Fruit fly (Drosophila melanogaster) whole organism: Measurements from ENCODE around the gene PKD.

Source experiments
- CG8478 ChIP-seq: fragments of >200 bp; optimal IDR thresholded peaks from 2 replicates; lab custom pipeline; 2018; ENCODE audit warnings: inconsistent platforms
- Dll ChIP-seq: fragments of >200 bp; optimal IDR thresholded peaks from 2 replicates; lab custom pipeline; 2017
- EcR ChIP-seq, 2 experiments: fragments of >200 bp; optimal IDR thresholded peaks; 2 replicates each; lab custom pipeline; 2017; ENCODE audit warnings: missing biosample characterization in 2 of 2, missing genetic modification characterization in 2 of 2, missing genetic modification reagents in 2 of 2
- pan ChIP-seq: fragments of >200 bp; optimal IDR thresholded peaks from 2 replicates; lab custom pipeline; 2017
- psq ChIP-seq: fragments of >200 bp; optimal IDR thresholded peaks from 2 replicates; lab custom pipeline; 2017
- usp ChIP-seq: fragments of >200 bp; optimal IDR thresholded peaks from 2 replicates; lab custom pipeline; 2017; ENCODE audit warnings: missing biosample characterization, missing genetic modification characterization, mixed read lengths

The PKD gene

dm6 chr3R:18288677-18289076 lies 25.5 kb downstream of the PKD start, which contains the start of gene CG7131:
TSS of gene CG7131 (minus strand) at chr3R:18288777.
- TF ChIP-seq psq (lab: Kevin White, UChicago) (no peak), Dll (no peak), CG8478 (lab: Kevin White, UChicago) (no peak), EcR (GFP tag; optimal IDR thresholded peaks at IDR 0.05; lab: Kevin White, UChicago) (no peak), pan (lab: Kevin White, UChicago) (no peak), usp (GFP tag; lab: Kevin White, UChicago) (no peak)

DNA sequence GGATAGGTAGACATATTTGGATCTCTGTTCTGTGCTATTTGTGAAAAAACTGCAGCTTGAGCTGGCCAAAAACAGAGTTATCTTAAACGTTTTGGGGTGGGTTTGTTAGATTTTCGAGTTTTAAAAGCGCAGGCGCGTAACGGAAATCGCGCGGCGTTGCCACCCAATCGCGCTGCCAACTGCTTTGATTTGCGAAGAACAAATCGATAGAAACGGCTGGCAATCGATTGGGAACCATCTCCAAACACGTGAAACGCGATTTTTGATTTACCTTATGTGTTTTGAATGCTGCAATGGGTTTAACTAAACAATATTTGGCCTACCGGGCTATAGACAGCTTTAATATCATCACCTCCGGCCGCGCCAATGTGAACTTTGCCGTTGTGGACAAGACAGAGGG lies 30.8 kb downstream of the PKD start, which contains the start of the genes CG14312 and CG8064:
Gene CG14312 (minus strand): TSS at position 88 of the 400 bp plus-strand sequence.
Gene CG8064 (plus strand): TSS at position 220 of the 400 bp plus-strand sequence.
- no peak for TF ChIP-seq CG8478 (lab: Kevin White, UChicago)
- TF ChIP-seq EcR (GFP tag; optimal IDR thresholded peaks at IDR 0.05; lab: Kevin White, UChicago), result no peak
- no peak for TF ChIP-seq psq (lab: Kevin White, UChicago)
- TF ChIP-seq pan (lab: Kevin White, UChicago), result no peak
- TF ChIP-seq Dll, result no peak
- TF ChIP-seq usp (GFP tag; lab: Kevin White, UChicago), result no peak

DNA sequence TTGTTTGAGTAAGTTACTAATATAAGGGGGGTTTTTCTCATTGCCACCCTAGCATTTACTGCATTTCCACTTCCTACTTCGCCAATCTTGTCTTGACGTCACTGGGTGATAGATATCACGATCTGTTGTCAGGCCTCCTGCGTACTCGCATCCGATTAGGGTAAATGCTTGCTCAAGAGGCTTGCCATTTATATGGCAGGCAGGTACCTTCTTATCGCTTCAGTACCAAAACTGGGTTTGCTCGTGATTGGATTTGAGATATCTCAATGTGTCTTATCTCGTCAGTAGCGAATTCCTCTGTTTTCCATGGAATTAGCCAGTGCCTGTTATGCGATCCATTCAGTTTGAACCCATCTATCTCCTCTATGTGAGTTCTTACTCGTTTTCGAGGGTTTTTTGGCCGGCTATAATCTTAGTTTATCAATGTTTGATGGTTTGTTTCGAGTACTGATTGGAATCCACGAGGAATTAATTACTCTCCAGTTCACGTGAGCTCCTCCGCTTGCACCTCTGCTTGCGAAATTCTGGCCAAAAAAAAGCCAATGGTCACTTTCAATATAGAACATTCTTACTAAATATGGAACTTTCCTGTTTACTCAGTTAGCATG lies 33.2 kb downstream of the PKD start:
- no peak for TF ChIP-seq psq (lab: Kevin White, UChicago)
- TF ChIP-seq Dll, result no peak
- TF ChIP-seq usp (GFP tag; lab: Kevin White, UChicago), result no peak
- no peak for TF ChIP-seq pan (lab: Kevin White, UChicago)
- TF ChIP-seq EcR (GFP tag; optimal IDR thresholded peaks at IDR 0.05; lab: Kevin White, UChicago), result no peak
- TF ChIP-seq CG8478 (lab: Kevin White, UChicago), result no peak

DNA sequence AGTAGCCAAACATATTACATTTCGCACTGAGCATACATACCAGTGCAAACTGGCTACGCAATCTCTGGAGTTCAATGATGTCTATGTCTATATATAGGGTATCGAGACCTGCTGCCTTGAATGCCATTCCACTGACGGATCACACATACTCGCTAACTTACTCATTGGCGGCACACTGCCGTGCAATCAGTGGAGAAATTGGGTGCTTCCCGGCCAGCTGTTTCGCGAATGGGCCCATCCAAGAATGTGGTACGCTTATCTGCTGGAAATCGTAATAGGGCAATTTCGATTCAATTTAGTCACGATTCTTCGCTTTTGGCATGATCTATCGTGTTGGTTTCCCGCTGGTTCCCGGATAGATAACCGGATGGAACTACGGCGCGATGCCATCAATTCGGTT lies 34.1 kb downstream of the PKD start:
- no peak for TF ChIP-seq psq (lab: Kevin White, UChicago)
- no peak for TF ChIP-seq Dll
- TF ChIP-seq pan (lab: Kevin White, UChicago), result no peak
- TF ChIP-seq CG8478 (lab: Kevin White, UChicago), result no peak
- no peak for TF ChIP-seq usp (GFP tag; lab: Kevin White, UChicago)
- no peak for TF ChIP-seq EcR (GFP tag; optimal IDR thresholded peaks at IDR 0.05; lab: Kevin White, UChicago)

- TF ChIP-seq Dll (no peak), usp (GFP tag; lab: Kevin White, UChicago) (no peak), EcR (GFP tag; optimal IDR thresholded peaks at IDR 0.05; lab: Kevin White, UChicago) (no peak), psq (lab: Kevin White, UChicago) (no peak), pan (lab: Kevin White, UChicago) (no peak), CG8478 (lab: Kevin White, UChicago) (no peak)
Observed at dm6 chr3R:18279494-18279893, 34.7 kb downstream of the PKD start, which contains the start of gene CG7142. TSS of gene CG7142 (minus strand) at chr3R:18279522.

DNA sequence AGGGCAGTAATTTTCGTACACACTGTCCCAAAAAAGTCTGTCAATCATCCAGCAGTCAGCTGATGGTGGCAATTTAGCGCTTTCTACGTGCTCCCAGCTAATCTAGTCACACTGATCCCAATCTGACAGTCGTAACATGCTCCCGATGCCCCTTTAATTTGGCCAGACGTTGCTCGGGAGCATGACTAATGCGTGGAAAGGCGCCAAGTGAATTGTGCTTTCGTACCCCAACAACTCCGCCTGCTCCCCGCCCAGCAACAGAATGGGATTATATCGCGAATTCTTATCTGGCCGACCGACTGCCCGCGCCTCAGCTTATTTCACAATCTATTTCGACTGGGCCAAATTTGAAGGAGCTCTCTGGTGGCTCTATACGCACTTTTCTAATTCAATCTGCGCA lies 36.8 kb downstream of the PKD start:
- no peak for TF ChIP-seq usp (GFP tag; lab: Kevin White, UChicago)
- no peak for TF ChIP-seq pan (lab: Kevin White, UChicago)
- TF ChIP-seq CG8478 (lab: Kevin White, UChicago), result no peak
- no peak for TF ChIP-seq Dll
- TF ChIP-seq EcR (GFP tag; optimal IDR thresholded peaks at IDR 0.05; lab: Kevin White, UChicago), result no peak
- TF ChIP-seq psq (lab: Kevin White, UChicago), result no peak

DNA sequence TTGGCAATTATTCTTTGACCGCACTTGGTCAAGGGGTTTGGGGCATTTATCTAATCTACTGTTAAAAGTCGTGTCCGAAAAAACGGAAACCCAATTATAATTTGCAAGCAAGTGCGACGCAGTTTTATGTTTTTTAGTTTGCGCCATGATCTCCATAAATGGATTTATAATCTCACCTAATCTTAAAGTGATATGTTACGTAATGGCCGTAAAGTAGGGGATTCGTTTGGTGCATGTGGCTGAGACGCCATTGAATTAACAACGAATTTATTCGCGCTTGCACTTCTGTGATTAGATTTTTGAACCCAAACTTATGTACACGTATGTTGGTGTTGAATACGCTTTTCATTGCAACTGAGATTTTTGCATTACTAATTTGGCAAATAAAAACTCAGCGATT lies 37.5 kb downstream of the PKD start:
- TF ChIP-seq pan (lab: Kevin White, UChicago) (no peak), CG8478 (lab: Kevin White, UChicago) (no peak), Dll (no peak), psq (lab: Kevin White, UChicago) (no peak), usp (GFP tag; lab: Kevin White, UChicago) (no peak), EcR (GFP tag; optimal IDR thresholded peaks at IDR 0.05; lab: Kevin White, UChicago) (no peak)

- no peak for TF ChIP-seq usp (GFP tag; lab: Kevin White, UChicago)
Observed at dm6 chr3R:18275113-18275782, 39.0 kb downstream of the PKD start.

DNA sequence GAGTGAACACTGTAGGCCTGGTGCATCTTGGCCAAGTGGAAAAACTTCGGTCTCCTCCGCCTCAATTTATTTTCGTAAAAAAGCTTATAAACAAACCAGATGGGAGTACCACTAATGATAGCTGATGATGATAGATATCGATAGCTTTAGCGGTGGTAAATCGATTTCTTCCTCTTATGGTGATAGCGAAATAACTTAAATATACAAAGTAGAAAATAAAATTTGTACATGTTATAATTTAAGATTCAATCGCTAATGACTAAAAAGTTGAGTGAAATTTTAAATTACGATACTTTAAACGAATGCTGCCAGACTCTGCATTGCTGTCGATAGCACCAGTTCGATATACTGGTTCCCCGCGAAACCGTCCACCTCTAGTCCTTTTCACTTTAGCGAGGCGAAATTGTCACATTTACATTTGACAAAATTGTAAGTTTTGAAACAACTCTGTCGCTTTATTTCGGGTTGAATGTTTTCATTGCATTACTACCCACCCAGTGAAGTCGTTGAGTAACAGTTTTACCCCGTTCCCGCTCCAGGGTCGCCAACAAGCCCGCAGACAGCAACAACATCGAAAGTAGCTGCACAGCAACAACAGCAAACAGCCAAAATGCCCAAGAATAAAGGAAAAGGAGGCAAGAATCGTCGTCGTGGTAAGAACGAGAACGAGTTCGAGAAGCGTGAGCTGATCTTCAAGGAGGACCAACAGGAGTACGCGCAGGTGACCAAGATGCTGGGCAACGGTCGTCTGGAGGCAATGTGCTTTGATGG lies 39.7 kb downstream of the PKD start, which contains the start of the genes Vps39 and eIF1A:
Gene Vps39 (minus strand): TSS at position 119 of the 771 bp plus-strand sequence.
Gene eIF1A (plus strand): TSS at position 338 of the 771 bp plus-strand sequence.
- TF ChIP-seq pan (lab: Kevin White, UChicago) (no peak), Dll (no peak), psq (lab: Kevin White, UChicago) (no peak), EcR (GFP tag; optimal IDR thresholded peaks at IDR 0.05; lab: Kevin White, UChicago) (no peak), usp (GFP tag; lab: Kevin White, UChicago) (no peak), CG8478 (lab: Kevin White, UChicago) (no peak)

- TF ChIP-seq EcR (GFP tag; optimal IDR thresholded peaks at IDR 0.05; lab: Kevin White, UChicago) (no peak), Dll (no peak), usp (GFP tag; lab: Kevin White, UChicago) (no peak), psq (lab: Kevin White, UChicago) (no peak), CG8478 (lab: Kevin White, UChicago) (no peak), pan (lab: Kevin White, UChicago) (no peak)
Observed at dm6 chr3R:18269744-18270348, 44.4 kb downstream of the PKD start.

DNA sequence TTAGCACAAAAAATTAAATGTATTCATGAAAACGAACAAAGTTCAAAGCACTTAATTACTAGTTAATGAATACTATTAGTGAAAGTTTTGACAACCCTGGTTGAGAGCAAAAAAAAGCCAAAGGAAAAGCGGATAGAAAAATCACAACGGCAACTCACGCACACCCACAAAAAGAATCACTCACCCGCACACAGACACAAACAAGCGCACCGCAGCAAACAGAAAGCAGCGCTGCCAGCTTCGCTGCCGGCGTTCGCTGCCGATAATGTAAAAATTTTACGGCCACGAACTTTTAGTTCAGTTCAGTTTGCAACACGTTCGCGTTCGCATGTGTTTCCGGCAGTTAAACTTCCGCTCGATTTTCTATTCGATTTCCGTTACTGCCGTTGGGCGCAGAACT lies 46.7 kb downstream of the PKD start, which contains the start of gene CG18599:
Gene CG18599 (plus strand): TSS at position 301 of the 400 bp plus-strand sequence.
- TF ChIP-seq CG8478 (lab: Kevin White, UChicago) (no peak), EcR (GFP tag; optimal IDR thresholded peaks at IDR 0.05; lab: Kevin White, UChicago) (no peak), psq (lab: Kevin White, UChicago) (no peak), usp (GFP tag; lab: Kevin White, UChicago) (no peak), Dll (no peak), pan (lab: Kevin White, UChicago) (no peak)
